Worm (Caenorhabditis elegans): ENCODE results near the gene tsen-34.

ce11 chrIV:4204275-4204674 is 26.0 kb downstream of the tsen-34 start, which contains the start of gene pax-2:
- TF ChIP-seq egl-27 (tag; optimal IDR thresholded peaks at IDR 0.05) (no peak), tbx-2 (tag; optimal IDR thresholded peaks at IDR 0.05) (no peak), lsy-12 (tag; optimal IDR thresholded peaks at IDR 0.05) (no peak), unc-39 (tag; optimal IDR thresholded peaks at IDR 0.05) (no peak), elt-3 (tag; optimal IDR thresholded peaks at IDR 0.05) (no peak), ceh-16 (tag; optimal IDR thresholded peaks at IDR 0.05) (no peak), nhr-28 (tag; optimal IDR thresholded peaks at IDR 0.05) (no peak), fkh-10 (GFP tag; optimal IDR thresholded peaks at IDR 0.05) (no peak), egl-5 (tag; optimal IDR thresholded peaks at IDR 0.05) (no peak), nhr-23 (tag; optimal IDR thresholded peaks at IDR 0.05) (no peak), unc-62 (GFP tag; optimal IDR thresholded peaks at IDR 0.05) (no peak), snpc-4 (tag; optimal IDR thresholded peaks at IDR 0.05) (no peak)
